Fruit fly (Drosophila melanogaster) whole organism, embryonic: Measurements from ENCODE around the gene CG33293.

Source experiments
- B-H1 ChIP-seq: fragments of 200-800 bp; sonication (Bioruptor generic); IDR thresholded peaks from 3 replicates; pipeline ENCODE4 v1.3.6; 2022; ENCODE audit warnings: missing biosample characterization, missing genetic modification characterization
- CG10209 ChIP-seq: fragments of 200-800 bp; sonication (Bioruptor generic); optimal IDR thresholded peaks from 3 replicates; lab custom pipeline; 2017; ENCODE audit warnings: missing biosample characterization, mild to moderate bottlenecking, missing genetic modification characterization, missing genetic modification reagents
- CG10431 ChIP-seq: fragments of 200-800 bp; sonication (Bioruptor generic); optimal IDR thresholded peaks from 3 replicates; lab custom pipeline; 2018; ENCODE audit warnings: missing biosample characterization, mild to moderate bottlenecking, missing genetic modification characterization
- CG11696 ChIP-seq: fragments of 200-800 bp; sonication (Bioruptor generic); IDR thresholded peaks from 2 replicates; pipeline ENCODE4 v1.3.6; 2022; ENCODE audit warnings: missing biosample characterization, missing genetic modification characterization
- CG13424 ChIP-seq: fragments of 200-800 bp; sonication (Bioruptor generic); optimal IDR thresholded peaks from 2 replicates; lab custom pipeline; 2019; ENCODE audit warnings: missing biosample characterization, mild to moderate bottlenecking, missing genetic modification characterization, moderate library complexity
- CG17612 ChIP-seq: fragments of 200-800 bp; sonication (Bioruptor generic); IDR thresholded peaks from 2 replicates; pipeline ENCODE4 v1.3.6; 2022; ENCODE audit warnings: missing biosample characterization, missing genetic modification characterization
- CG18262 ChIP-seq: fragments of 200-800 bp; optimal IDR thresholded peaks from 3 replicates; lab custom pipeline; 2019; ENCODE audit warnings: missing biosample characterization, mild to moderate bottlenecking, missing genetic modification characterization, moderate library complexity
- CG18764 ChIP-seq: fragments of 200-800 bp; sonication (Bioruptor generic); optimal IDR thresholded peaks from 3 replicates; lab custom pipeline; 2016; ENCODE audit warnings: missing biosample characterization, missing genetic modification characterization
- CG2120 ChIP-seq: fragments of 200-800 bp; sonication (Bioruptor generic); optimal IDR thresholded peaks from 3 replicates; lab custom pipeline; 2016; ENCODE audit warnings: missing biosample characterization, missing genetic modification characterization
- CG2202 ChIP-seq: fragments of 200-800 bp; sonication (Bioruptor generic); optimal IDR thresholded peaks from 2 replicates; lab custom pipeline; 2018; ENCODE audit warnings: missing biosample characterization, mild to moderate bottlenecking, missing genetic modification characterization
- CG30020 ChIP-seq: fragments of 200-800 bp; optimal IDR thresholded peaks from 2 replicates; lab custom pipeline; 2019; ENCODE audit warnings: missing biosample characterization, mild to moderate bottlenecking, missing genetic modification characterization, moderate library complexity
- CG34224 ChIP-seq: fragments of 200-800 bp; sonication (Bioruptor generic); IDR thresholded peaks from 3 replicates; pipeline ENCODE4 v1.3.6; 2022; ENCODE audit warnings: missing biosample characterization, missing genetic modification characterization; ENCODE audit not compliant: partially characterized antibody
- CG3847 ChIP-seq: fragments of 200-800 bp; sonication (Bioruptor generic); IDR thresholded peaks from 2 replicates; pipeline ENCODE4 v1.3.6; 2022; ENCODE audit warnings: missing biosample characterization, missing genetic modification characterization
- CG4730 ChIP-seq: fragments of 200-800 bp; sonication (Bioruptor generic); IDR thresholded peaks from 2 replicates; pipeline ENCODE4 v1.3.6; 2022; ENCODE audit warnings: missing biosample characterization, missing genetic modification characterization
- CG8089 ChIP-seq: fragments of 200-800 bp; sonication (Bioruptor generic); optimal IDR thresholded peaks from 3 replicates; lab custom pipeline; 2016; ENCODE audit warnings: missing biosample characterization, missing genetic modification characterization
- CG8359 ChIP-seq: fragments of 200-800 bp; sonication (Bioruptor generic); optimal IDR thresholded peaks from 2 replicates; lab custom pipeline; 2017; ENCODE audit warnings: missing biosample characterization, mild to moderate bottlenecking, missing genetic modification characterization, borderline replicate concordance
- CG8944 ChIP-seq: fragments of 200-800 bp; sonication (Bioruptor generic); optimal IDR thresholded peaks from 3 replicates; lab custom pipeline; 2016; ENCODE audit warnings: missing biosample characterization, missing genetic modification characterization
- Dfd ChIP-seq, 2 experiments: fragments of >200 bp; optimal IDR thresholded peaks; 2 replicates each; lab custom pipeline; 2017; ENCODE audit warnings: missing biosample characterization in 2 of 2, missing genetic modification characterization in 2 of 2
- Dll ChIP-seq: fragments of 200-800 bp; sonication (Bioruptor generic); IDR thresholded peaks from 4 replicates; pipeline ENCODE4 v1.3.6; 2022; ENCODE audit warnings: missing biosample characterization, missing genetic modification characterization; ENCODE audit not compliant: partially characterized antibody
- Elba2 ChIP-seq: fragments of 200-800 bp; sonication (Bioruptor generic); optimal IDR thresholded peaks from 3 replicates; lab custom pipeline; 2016; ENCODE audit warnings: missing biosample characterization, missing genetic modification characterization
- Ets65A ChIP-seq: fragments of 200-800 bp; sonication (Bioruptor generic); peaks from one replicate; lab custom pipeline; 2016; ENCODE audit warnings: missing biosample characterization, missing genetic modification characterization
- Gug ChIP-seq: fragments of 200-800 bp; sonication (Bioruptor generic); IDR thresholded peaks from 4 replicates; pipeline ENCODE4 v1.3.6; 2022; ENCODE audit warnings: missing biosample characterization, missing genetic modification characterization
- Hmx ChIP-seq: fragments of 200-800 bp; sonication (Bioruptor generic); optimal IDR thresholded peaks from 2 replicates; lab custom pipeline; 2016; ENCODE audit warnings: missing biosample characterization, missing genetic modification characterization
- Lpt ChIP-seq: fragments of >200 bp; optimal IDR thresholded peaks from 2 replicates; lab custom pipeline; 2018; ENCODE audit warnings: missing biosample characterization, missing genetic modification characterization
- MBD-R2 ChIP-seq: fragments of 200-800 bp; sonication (Bioruptor generic); IDR thresholded peaks from 2 replicates; pipeline ENCODE4 v1.3.6; 2022; ENCODE audit warnings: missing biosample characterization, missing genetic modification characterization
- MESR4 ChIP-seq: fragments of 200-800 bp; sonication (Bioruptor generic); optimal IDR thresholded peaks from 2 replicates; lab custom pipeline; 2018; ENCODE audit warnings: missing biosample characterization, mild to moderate bottlenecking, missing genetic modification characterization, moderate library complexity
- Med ChIP-seq: fragments of 200-800 bp; sonication (Bioruptor generic); peaks from one replicate; lab custom pipeline; 2016; ENCODE audit warnings: missing biosample characterization, missing genetic modification characterization, mild to moderate bottlenecking, inconsistent platforms, moderate library complexity
- NFAT ChIP-seq: fragments of 200-800 bp; sonication (Bioruptor generic); IDR thresholded peaks from 2 replicates; pipeline ENCODE4 v1.3.6; 2022; ENCODE audit warnings: missing biosample characterization, missing genetic modification characterization
- PHDP ChIP-seq: fragments of 200-800 bp; sonication (Bioruptor generic); optimal IDR thresholded peaks from 3 replicates; lab custom pipeline; 2018; ENCODE audit warnings: missing biosample characterization, mild to moderate bottlenecking, missing genetic modification characterization, moderate library complexity
- Ptx1 ChIP-seq: fragments of 200-800 bp; sonication (Bioruptor generic); IDR thresholded peaks from 2 replicates; pipeline ENCODE4 v1.3.6; 2022; ENCODE audit warnings: missing biosample characterization, missing genetic modification characterization
- Xbp1 ChIP-seq: fragments of 200-800 bp; sonication (Bioruptor generic); optimal IDR thresholded peaks from 3 replicates; lab custom pipeline; 2016; ENCODE audit warnings: missing biosample characterization, mild to moderate bottlenecking, missing genetic modification characterization
- ato ChIP-seq: fragments of 200-800 bp; sonication (Bioruptor generic); IDR thresholded peaks from 2 replicates; pipeline ENCODE4 v1.3.6; 2022; ENCODE audit warnings: missing biosample characterization, missing genetic modification characterization; ENCODE audit not compliant: partially characterized antibody
- cas ChIP-seq: fragments of 200-800 bp; sonication (Bioruptor generic); IDR thresholded peaks from 2 replicates; pipeline ENCODE4 v1.3.6; 2022; ENCODE audit warnings: missing biosample characterization, missing genetic modification characterization
- fru ChIP-seq: fragments of >200 bp; optimal IDR thresholded peaks from 2 replicates; lab custom pipeline; 2017
- kay ChIP-seq: fragments of 200-800 bp; sonication (Bioruptor generic); optimal IDR thresholded peaks from 2 replicates; lab custom pipeline; 2016; ENCODE audit warnings: missing biosample characterization, missing genetic modification characterization
- knrl ChIP-seq: fragments of 200-800 bp; sonication (Bioruptor generic); IDR thresholded peaks from 3 replicates; pipeline ENCODE4 v1.3.6; 2022; ENCODE audit warnings: missing biosample characterization, missing genetic modification characterization; ENCODE audit not compliant: partially characterized antibody
- lola ChIP-seq, 3 experiments: fragments of >200 bp in 2 of 3; fragments of 200-800 bp in 1 of 3; sonication (Bioruptor generic) in 1 of 3; optimal IDR thresholded peaks; 2 replicates each; lab custom pipeline; 2017 to 2019; ENCODE audit warnings: missing biosample characterization in 3 of 3, missing genetic modification characterization in 3 of 3, mild to moderate bottlenecking in 1 of 3, moderate library complexity in 1 of 3
- maf-S ChIP-seq: fragments of 200-800 bp; sonication (Bioruptor generic); optimal IDR thresholded peaks from 2 replicates; lab custom pipeline; 2016; ENCODE audit warnings: missing biosample characterization, missing genetic modification characterization
- mam ChIP-seq: fragments of 200-800 bp; sonication (Bioruptor generic); optimal IDR thresholded peaks from 3 replicates; lab custom pipeline; 2016; ENCODE audit warnings: missing biosample characterization, missing genetic modification characterization
- nerfin-1 ChIP-seq: fragments of 200-800 bp; sonication (Bioruptor generic); optimal IDR thresholded peaks from 3 replicates; lab custom pipeline; 2019; ENCODE audit warnings: missing biosample characterization, mild to moderate bottlenecking, missing genetic modification characterization, moderate library complexity
- onecut ChIP-seq: fragments of 200-800 bp; sonication (Bioruptor generic); IDR thresholded peaks from 2 replicates; pipeline ENCODE4 v1.3.6; 2022; ENCODE audit warnings: missing biosample characterization, missing genetic modification characterization
- pzg ChIP-seq: fragments of 200-800 bp; sonication (Bioruptor generic); optimal IDR thresholded peaks from 3 replicates; lab custom pipeline; 2018; ENCODE audit warnings: missing biosample characterization, mild to moderate bottlenecking, missing genetic modification characterization, moderate library complexity
- rib ChIP-seq: fragments of 200-800 bp; sonication (Bioruptor generic); IDR thresholded peaks from 2 replicates; pipeline ENCODE4 v1.3.6; 2022; ENCODE audit warnings: missing biosample characterization, missing genetic modification characterization
- ro ChIP-seq: fragments of 200-800 bp; sonication (Bioruptor generic); IDR thresholded peaks from 2 replicates; pipeline ENCODE4 v1.3.6; 2022; ENCODE audit warnings: missing biosample characterization, missing genetic modification characterization
- row ChIP-seq: fragments of 200-800 bp; sonication (Bioruptor generic); IDR thresholded peaks from 3 replicates; pipeline ENCODE4 v1.3.6; 2022; ENCODE audit warnings: missing biosample characterization, missing genetic modification characterization
- run ChIP-seq: fragments of 200-800 bp; sonication (Bioruptor generic); optimal IDR thresholded peaks from 3 replicates; lab custom pipeline; 2018; ENCODE audit warnings: missing biosample characterization, mild to moderate bottlenecking, missing genetic modification characterization
- so ChIP-seq: fragments of 200-800 bp; sonication (Bioruptor generic); IDR thresholded peaks from 3 replicates; pipeline ENCODE4 v1.3.6; 2022; ENCODE audit warnings: missing biosample characterization, missing genetic modification characterization
- ssp ChIP-seq: fragments of 200-800 bp; sonication (Bioruptor generic); IDR thresholded peaks from 2 replicates; pipeline ENCODE4 v1.3.6; 2022; ENCODE audit warnings: missing biosample characterization, missing genetic modification characterization
- trh ChIP-seq: fragments of 200-800 bp; sonication (Bioruptor generic); optimal IDR thresholded peaks from 2 replicates; lab custom pipeline; 2016; ENCODE audit warnings: missing biosample characterization, missing genetic modification characterization
- wor ChIP-seq: fragments of 200-800 bp; sonication (Bioruptor generic); IDR thresholded peaks from 2 replicates; pipeline ENCODE4 v1.3.6; 2022; ENCODE audit warnings: missing biosample characterization, missing genetic modification characterization
- zen2 ChIP-seq: fragments of 200-800 bp; sonication (Bioruptor generic); IDR thresholded peaks from 3 replicates; pipeline ENCODE4 v1.3.6; 2022; ENCODE audit warnings: missing biosample characterization, missing genetic modification characterization; ENCODE audit not compliant: partially characterized antibody

CG33293 gene

DNA sequence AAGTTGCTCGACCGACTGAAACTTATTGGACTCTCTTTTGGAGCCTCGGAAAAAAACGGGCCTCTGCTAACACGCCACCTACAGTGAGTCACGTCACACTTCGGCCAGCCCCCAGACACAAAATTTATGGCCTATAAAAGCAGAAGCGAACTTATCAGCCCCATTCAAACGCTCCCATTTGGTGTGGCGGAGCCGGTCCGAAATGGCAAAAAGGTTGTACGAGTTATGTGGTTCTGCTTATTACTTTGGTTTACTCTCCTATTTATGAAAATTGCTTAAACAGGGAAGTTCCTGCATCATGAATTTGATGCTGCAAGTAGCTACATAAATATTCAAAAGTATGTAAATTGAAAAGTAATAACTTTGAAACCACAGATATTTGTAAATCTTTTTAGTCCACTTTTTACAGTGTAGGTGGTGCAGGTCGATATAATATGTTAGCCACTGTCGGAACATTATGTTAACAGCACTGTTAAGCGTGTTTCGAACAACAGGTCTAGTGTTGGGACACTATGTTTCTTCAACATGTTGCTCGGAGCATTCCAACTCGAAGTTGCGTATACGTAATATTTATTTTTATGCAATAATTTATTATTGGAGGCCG, 42.9 kb upstream of the CG33293 start (continued):
- peak; percentile 94 for TF ChIP-seq CG13424 (tag; lab: Kevin White, UChicago)
- no peak for TF ChIP-seq ro (GFP tag; lab: Robert Waterston, UW)
- TF ChIP-seq CG30020: peak; percentile 65
- TF ChIP-seq Ets65A (GFP tag; lab: Kevin White, UChicago): peak; percentile 94
- TF ChIP-seq PHDP (tag; lab: Kevin White, UChicago): peak; percentile 93
- peak; percentile 92 for TF ChIP-seq kay
- peak; percentile 90 for TF ChIP-seq run (tag; lab: Kevin White, UChicago)
- TF ChIP-seq NFAT (GFP tag; lab: Robert Waterston, UW): peak; percentile 63
- peak; percentile 91 for TF ChIP-seq CG10209 (GFP tag; lab: Kevin White, UChicago)
- no peak for TF ChIP-seq Dfd (GFP tag; optimal IDR thresholded peaks at IDR 0.05; lab: Kevin White, UChicago)
- TF ChIP-seq CG34224 (GFP tag; lab: Robert Waterston, UW): no peak
- peak; percentile 79 for TF ChIP-seq rib (GFP tag; lab: Robert Waterston, UW)
- peak; percentile 9 for TF ChIP-seq pzg (GFP tag; lab: Kevin White, UChicago)
- TF ChIP-seq B-H1 (GFP tag; lab: Robert Waterston, UW): peak; percentile 57
- peak; percentile 99 for TF ChIP-seq Med (GFP tag; lab: Kevin White, UChicago)
- TF ChIP-seq CG8359: peak; percentile 82
- TF ChIP-seq CG4730 (GFP tag; lab: Robert Waterston, UW): peak; percentile 73
- peak; percentile 93 for TF ChIP-seq mam
- peak; percentile 73 for TF ChIP-seq Hmx (GFP tag; lab: Kevin White, UChicago)
- no peak for TF ChIP-seq Dll (GFP tag; lab: Robert Waterston, UW)
- TF ChIP-seq CG10431 (GFP tag; lab: Kevin White, UChicago): no peak
- TF ChIP-seq knrl: no peak
- TF ChIP-seq cas: peak; percentile 84
- peak; percentile 93 for TF ChIP-seq CG18262
- TF ChIP-seq CG17612 (GFP tag; lab: Robert Waterston, UW): peak; percentile 67
- no peak for TF ChIP-seq zen2 (GFP tag; lab: Robert Waterston, UW)
- TF ChIP-seq Gug (GFP tag; lab: Robert Waterston, UW): peak; percentile 80
- peak; percentile 73 for TF ChIP-seq CG2202
- no peak for TF ChIP-seq Lpt (GFP tag; lab: Kevin White, UChicago)
- peak; percentile 71 for TF ChIP-seq wor (GFP tag; lab: Robert Waterston, UW)
- TF ChIP-seq row (GFP tag; lab: Robert Waterston, UW): peak; percentile 91
- peak; percentile 70 for TF ChIP-seq CG18764 (GFP tag; lab: Kevin White, UChicago)
- no peak for TF ChIP-seq fru (lab: Kevin White, UChicago)
- peak; percentile 64 for TF ChIP-seq CG11696 (GFP tag; lab: Robert Waterston, UW)
- peak; percentile 18 for TF ChIP-seq MESR4
- TF ChIP-seq CG3847: peak; percentile 84
- TF ChIP-seq ssp (GFP tag; lab: Robert Waterston, UW): peak; percentile 69
- peak; percentile 87 for TF ChIP-seq Ptx1 (GFP tag; lab: Robert Waterston, UW)
- peak; percentile 48; the same call in 1 of the 2 replicates for TF ChIP-seq MBD-R2 (GFP tag; lab: Robert Waterston, UW)
- peak; percentile 75 for TF ChIP-seq maf-S (GFP tag; lab: Kevin White, UChicago)
- peak in 1 of 3 experiments; percentile 76 for TF ChIP-seq lola (GFP tag; optimal IDR thresholded peaks at IDR 0.05; lab: Kevin White, UChicago)
- TF ChIP-seq Xbp1 (GFP tag; lab: Kevin White, UChicago): peak; percentile 93
- peak; percentile 89 for TF ChIP-seq CG8089 (GFP tag; lab: Kevin White, UChicago)
- peak; percentile 61; the same call in 2 of the 3 replicates for TF ChIP-seq so
- peak; percentile 78 for TF ChIP-seq onecut (GFP tag; lab: Robert Waterston, UW)
- TF ChIP-seq CG8944: peak; percentile 87
- TF ChIP-seq nerfin-1 (tag; lab: Kevin White, UChicago): peak; percentile 88
- TF ChIP-seq trh (GFP tag; lab: Kevin White, UChicago): peak; percentile 74
- TF ChIP-seq Elba2 (GFP tag; lab: Kevin White, UChicago): no peak
- TF ChIP-seq ato (GFP tag; lab: Robert Waterston, UW): no peak
- peak; percentile 96 for TF ChIP-seq CG2120
